Worm (Caenorhabditis elegans) whole organism, L1 larva: ENCODE measurements around the gene B0281.3.

Experiments used
- aha-1 ChIP-seq: fragments of 150-350 bp; optimal IDR thresholded peaks from 2 replicates; lab custom pipeline; 2014; ENCODE audit warnings: missing biosample characterization, missing genetic modification characterization
- aly-2 ChIP-seq: fragments of 150-350 bp; optimal IDR thresholded peaks from 2 replicates; lab custom pipeline; 2014; ENCODE audit warnings: missing biosample characterization, missing genetic modification characterization
- blmp-1 ChIP-seq: fragments of 150-350 bp; optimal IDR thresholded peaks from 2 replicates; lab custom pipeline; 2014; ENCODE audit warnings: missing biosample characterization, missing genetic modification characterization
- efl-1 ChIP-seq, 4 experiments: fragments of 150-350 bp; optimal IDR thresholded peaks in 3 of 4; peaks in 1 of 4; 1 replicate in 1 of 4; 2 replicates in 3 of 4; lab custom pipeline; 2014; ENCODE audit warnings: missing biosample characterization in 2 of 4, missing genetic modification characterization in 2 of 4, missing genetic modification reagents in 2 of 4
- fkh-10 ChIP-seq: sonication (generic microtip); optimal IDR thresholded peaks from 2 replicates; lab custom pipeline; 2017; ENCODE audit warnings: missing biosample characterization, missing genetic modification reagents, missing genetic modification characterization
- lsy-2 ChIP-seq, 2 experiments: fragments of 150-350 bp; optimal IDR thresholded peaks; 2 replicates each; lab custom pipeline; 2014; ENCODE audit warnings: missing biosample characterization in 2 of 2, missing genetic modification characterization in 2 of 2
- mef-2 ChIP-seq: fragments of 150-350 bp; optimal IDR thresholded peaks from 2 replicates; lab custom pipeline; 2014; ENCODE audit warnings: missing biosample characterization, missing genetic modification characterization
- nhr-84 ChIP-seq: sonication (generic microtip); optimal IDR thresholded peaks from 2 replicates; lab custom pipeline; 2017; ENCODE audit warnings: missing biosample characterization, missing genetic modification characterization
- pqm-1 ChIP-seq: sonication (generic microtip); optimal IDR thresholded peaks from 3 replicates; lab custom pipeline; 2017; ENCODE audit warnings: missing biosample characterization, missing genetic modification characterization
- snpc-4 ChIP-seq: fragments of 150-350 bp; optimal IDR thresholded peaks from 2 replicates; lab custom pipeline; 2014; ENCODE audit warnings: missing biosample characterization, missing genetic modification characterization

DNA sequence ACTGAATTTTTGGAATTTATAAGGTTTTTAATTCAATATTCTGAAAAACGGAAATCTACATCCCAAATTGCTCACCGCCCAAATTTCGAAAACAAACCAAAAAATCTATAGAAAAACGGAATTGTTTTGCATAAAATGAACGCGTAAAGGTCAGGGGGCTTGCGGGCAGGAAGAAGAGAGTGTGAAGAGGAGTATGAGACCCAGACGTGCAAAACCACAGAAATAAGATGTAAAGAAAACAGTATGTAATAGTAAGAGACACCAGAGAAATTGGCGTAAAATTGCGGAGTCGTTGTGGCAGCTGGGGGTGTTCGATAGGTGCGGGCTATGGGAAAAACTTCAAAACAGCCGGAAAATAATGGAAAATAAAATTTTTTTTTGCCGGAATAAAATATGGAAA, 34.1 kb downstream of the B0281.3 start:
- TF ChIP-seq nhr-84 (tag; lab: Kevin White, UChicago), result no peak
- peak; percentile 34 to 44 for TF ChIP-seq efl-1 (optimal IDR thresholded peaks at IDR 0.05; lab: Kevin White, UChicago)
- TF ChIP-seq efl-1 (GFP tag; optimal IDR thresholded peaks at IDR 0.05 in 1 of 2; lab: Kevin White, UChicago), result peak; percentile 18 to 20
- TF ChIP-seq blmp-1, result no peak
- TF ChIP-seq pqm-1 (tag; lab: Kevin White, UChicago), result no peak
- TF ChIP-seq aha-1, result no peak
- TF ChIP-seq snpc-4 (tag; lab: Kevin White, UChicago), result no peak
- no peak for TF ChIP-seq mef-2 (tag; lab: Kevin White, UChicago)
- TF ChIP-seq aly-2 (tag; lab: Kevin White, UChicago), result no peak
- no peak for TF ChIP-seq fkh-10
- TF ChIP-seq lsy-2 (tag; optimal IDR thresholded peaks at IDR 0.05; lab: Kevin White, UChicago), result peak in 1 of 2 experiments; percentile 10
